Fruit fly (Drosophila melanogaster) whole organism, embryonic: Measurements from ENCODE around the gene CG34353.

Source experiments
- CG11085 ChIP-seq: fragments of 200-800 bp; sonication (Bioruptor generic); IDR thresholded peaks from 2 replicates; pipeline ENCODE4 v1.3.6; 2022; ENCODE audit warnings: missing biosample characterization, missing genetic modification characterization
- CG12769 ChIP-seq: fragments of 200-800 bp; sonication (Bioruptor generic); optimal IDR thresholded peaks from 2 replicates; lab custom pipeline; 2019; ENCODE audit warnings: missing biosample characterization, mild to moderate bottlenecking, missing genetic modification characterization, moderate library complexity
- CG13287 ChIP-seq: fragments of 200-800 bp; sonication (Bioruptor generic); IDR thresholded peaks from 2 replicates; pipeline ENCODE4 v1.3.6; 2022; ENCODE audit warnings: missing biosample characterization, missing genetic modification characterization; ENCODE audit not compliant: partially characterized antibody
- CG13624 ChIP-seq: fragments of 200-800 bp; sonication (Bioruptor generic); optimal IDR thresholded peaks from 2 replicates; lab custom pipeline; 2016; ENCODE audit warnings: missing biosample characterization, missing genetic modification characterization
- CG13894 ChIP-seq: fragments of 200-800 bp; sonication (Bioruptor generic); optimal IDR thresholded peaks from 3 replicates; lab custom pipeline; 2018; ENCODE audit warnings: missing biosample characterization, mild to moderate bottlenecking, missing genetic modification characterization, moderate library complexity
- CG15514 ChIP-seq: fragments of 200-800 bp; sonication (Bioruptor generic); optimal IDR thresholded peaks from 3 replicates; lab custom pipeline; 2017; ENCODE audit warnings: missing biosample characterization, missing genetic modification characterization, mild to moderate bottlenecking, moderate library complexity, missing genetic modification reagents
- CG18599 ChIP-seq: fragments of 200-800 bp; sonication (Bioruptor generic); optimal IDR thresholded peaks from 3 replicates; lab custom pipeline; 2017; ENCODE audit warnings: missing biosample characterization, missing genetic modification characterization, mild to moderate bottlenecking, moderate library complexity, missing genetic modification reagents
- CG18764 ChIP-seq: fragments of 200-800 bp; sonication (Bioruptor generic); optimal IDR thresholded peaks from 3 replicates; lab custom pipeline; 2016; ENCODE audit warnings: missing biosample characterization, missing genetic modification characterization
- CG2199 ChIP-seq: fragments of 200-800 bp; sonication (Bioruptor generic); IDR thresholded peaks from 3 replicates; pipeline ENCODE4 v1.3.6; 2022; ENCODE audit warnings: missing biosample characterization, missing genetic modification characterization
- CG2678 ChIP-seq: fragments of 200-800 bp; sonication (Bioruptor generic); optimal IDR thresholded peaks from 3 replicates; lab custom pipeline; 2019; ENCODE audit warnings: missing biosample characterization, mild to moderate bottlenecking, missing genetic modification characterization, moderate library complexity
- CG33213 ChIP-seq: fragments of 200-800 bp; sonication (Bioruptor generic); optimal IDR thresholded peaks from 3 replicates; lab custom pipeline; 2016; ENCODE audit warnings: missing biosample characterization, missing genetic modification characterization
- CG34422 ChIP-seq: fragments of 200-800 bp; sonication (Bioruptor generic); IDR thresholded peaks from 3 replicates; pipeline ENCODE4 v1.3.6; 2022; ENCODE audit warnings: missing biosample characterization, missing genetic modification characterization
- CG43689 ChIP-seq: fragments of 200-800 bp; sonication (Bioruptor generic); IDR thresholded peaks from 2 replicates; pipeline ENCODE4 v1.3.6; 2022; ENCODE audit warnings: missing biosample characterization, missing genetic modification characterization
- CG6175 ChIP-seq: fragments of 200-800 bp; sonication (Bioruptor generic); IDR thresholded peaks from 3 replicates; pipeline ENCODE4 v1.3.6; 2022; ENCODE audit warnings: missing biosample characterization, missing genetic modification characterization
- CG6765 ChIP-seq: fragments of 200-800 bp; sonication (Bioruptor generic); optimal IDR thresholded peaks from 3 replicates; lab custom pipeline; 2017; ENCODE audit warnings: missing biosample characterization, mild to moderate bottlenecking, missing genetic modification characterization
- CG7963 ChIP-seq: fragments of 200-800 bp; sonication (Bioruptor generic); IDR thresholded peaks from 3 replicates; pipeline ENCODE4 v1.3.6; 2022; ENCODE audit warnings: missing biosample characterization, missing genetic modification characterization; ENCODE audit not compliant: partially characterized antibody
- CG7987 ChIP-seq: fragments of 200-800 bp; sonication (Bioruptor generic); optimal IDR thresholded peaks from 2 replicates; lab custom pipeline; 2018; ENCODE audit warnings: missing biosample characterization, mild to moderate bottlenecking, missing genetic modification characterization, moderate library complexity
- CG8089 ChIP-seq: fragments of 200-800 bp; sonication (Bioruptor generic); optimal IDR thresholded peaks from 3 replicates; lab custom pipeline; 2016; ENCODE audit warnings: missing biosample characterization, missing genetic modification characterization
- Deaf1 ChIP-seq: fragments of 200-800 bp; optimal IDR thresholded peaks from 3 replicates; lab custom pipeline; 2019; ENCODE audit warnings: missing biosample characterization, mild to moderate bottlenecking, missing genetic modification characterization, moderate library complexity
- HHEX ChIP-seq: fragments of 200-800 bp; sonication (Bioruptor generic); optimal IDR thresholded peaks from 3 replicates; lab custom pipeline; 2017; ENCODE audit warnings: missing biosample characterization, mild to moderate bottlenecking, missing genetic modification characterization, missing genetic modification reagents
- Hmr ChIP-seq: fragments of 200-800 bp; sonication (Bioruptor generic); optimal IDR thresholded peaks from 3 replicates; lab custom pipeline; 2017; ENCODE audit warnings: mild to moderate bottlenecking, missing biosample characterization, missing genetic modification reagents, missing genetic modification characterization
- Meics ChIP-seq: fragments of 200-800 bp; sonication (Bioruptor generic); optimal IDR thresholded peaks from 2 replicates; lab custom pipeline; 2017; ENCODE audit warnings: missing biosample characterization, mild to moderate bottlenecking, missing genetic modification characterization
- Rfx ChIP-seq: fragments of 200-800 bp; sonication (Bioruptor generic); IDR thresholded peaks from 2 replicates; pipeline ENCODE4 v1.3.6; 2022; ENCODE audit warnings: missing biosample characterization, missing genetic modification characterization
- Trl ChIP-seq, 3 experiments: fragments of >200 bp in 2 of 3; fragments of 200-800 bp in 1 of 3; sonication (Bioruptor generic) in 1 of 3; optimal IDR thresholded peaks; 2 replicates in 1 of 3; 3 replicates in 2 of 3; lab custom pipeline; 2016 to 2017; ENCODE audit warnings: missing biosample characterization in 1 of 3, missing genetic modification characterization in 1 of 3
- chinmo ChIP-seq: fragments of 200-800 bp; sonication (Bioruptor generic); IDR thresholded peaks from 4 replicates; pipeline ENCODE4 v1.3.6; 2022; ENCODE audit warnings: missing biosample characterization, missing genetic modification characterization; ENCODE audit not compliant: partially characterized antibody
- ci ChIP-seq: fragments of 200-800 bp; sonication (Bioruptor generic); IDR thresholded peaks from 3 replicates; pipeline ENCODE4 v1.3.6; 2022; ENCODE audit warnings: missing biosample characterization, missing genetic modification characterization
- cwo ChIP-seq: fragments of 200-800 bp; sonication (Bioruptor generic); optimal IDR thresholded peaks from 3 replicates; lab custom pipeline; 2017; ENCODE audit warnings: missing biosample characterization, missing genetic modification characterization, mild to moderate bottlenecking, moderate library complexity, missing genetic modification reagents
- dati ChIP-seq: fragments of 200-800 bp; sonication (Bioruptor generic); IDR thresholded peaks from 2 replicates; pipeline ENCODE4 v1.3.6; 2022; ENCODE audit warnings: missing biosample characterization, missing genetic modification characterization
- exex ChIP-seq: fragments of 200-800 bp; sonication (Bioruptor generic); optimal IDR thresholded peaks from 4 replicates; lab custom pipeline; 2018; ENCODE audit warnings: missing biosample characterization, mild to moderate bottlenecking, missing genetic modification characterization, moderate library complexity
- fd102C ChIP-seq: fragments of 200-800 bp; sonication (Bioruptor generic); optimal IDR thresholded peaks from 2 replicates; lab custom pipeline; 2018; ENCODE audit warnings: missing biosample characterization, mild to moderate bottlenecking, missing genetic modification characterization, moderate library complexity
- gro ChIP-seq: fragments of 200-800 bp; sonication (Bioruptor generic); optimal IDR thresholded peaks from 2 replicates; lab custom pipeline; 2016; ENCODE audit warnings: missing biosample characterization, missing genetic modification characterization
- ken ChIP-seq: fragments of 200-800 bp; sonication (Bioruptor generic); IDR thresholded peaks from 3 replicates; pipeline ENCODE4 v1.3.6; 2022; ENCODE audit warnings: missing biosample characterization, missing genetic modification characterization
- lab ChIP-seq: fragments of 200-800 bp; sonication (Bioruptor generic); optimal IDR thresholded peaks from 3 replicates; lab custom pipeline; 2017; ENCODE audit warnings: missing biosample characterization, missing genetic modification characterization, mild to moderate bottlenecking, moderate library complexity, missing genetic modification reagents
- nom ChIP-seq: fragments of 200-800 bp; sonication (Bioruptor generic); optimal IDR thresholded peaks from 2 replicates; lab custom pipeline; 2017; ENCODE audit warnings: missing biosample characterization, missing genetic modification characterization, mild to moderate bottlenecking, moderate library complexity, missing genetic modification reagents
- p53 ChIP-seq: fragments of 200-800 bp; sonication (Bioruptor generic); optimal IDR thresholded peaks from 2 replicates; lab custom pipeline; 2016; ENCODE audit warnings: missing biosample characterization, missing genetic modification characterization
- rib ChIP-seq: fragments of 200-800 bp; sonication (Bioruptor generic); IDR thresholded peaks from 2 replicates; pipeline ENCODE4 v1.3.6; 2022; ENCODE audit warnings: missing biosample characterization, missing genetic modification characterization
- schlank ChIP-seq: fragments of 200-800 bp; sonication (Bioruptor generic); optimal IDR thresholded peaks from 2 replicates; lab custom pipeline; 2018; ENCODE audit warnings: missing biosample characterization, mild to moderate bottlenecking, missing genetic modification characterization
- sens ChIP-seq: fragments of 200-800 bp; sonication (Bioruptor generic); peaks from one replicate; lab custom pipeline; 2016; ENCODE audit warnings: missing biosample characterization, missing genetic modification characterization
- sisA ChIP-seq: fragments of 200-800 bp; sonication (Bioruptor generic); IDR thresholded peaks from 2 replicates; pipeline ENCODE4 v1.3.6; 2022; ENCODE audit warnings: missing biosample characterization, missing genetic modification characterization
- sr ChIP-seq: fragments of 200-800 bp; sonication (Bioruptor generic); IDR thresholded peaks from 3 replicates; pipeline ENCODE4 v1.3.6; 2022; ENCODE audit warnings: missing biosample characterization, missing genetic modification characterization
- sug ChIP-seq: fragments of 200-800 bp; optimal IDR thresholded peaks from 2 replicates; lab custom pipeline; 2019; ENCODE audit warnings: missing biosample characterization, mild to moderate bottlenecking, missing genetic modification characterization, moderate library complexity
- tio ChIP-seq: fragments of 200-800 bp; sonication (Bioruptor generic); optimal IDR thresholded peaks from 2 replicates; lab custom pipeline; 2017; ENCODE audit warnings: missing biosample characterization, missing genetic modification characterization, inconsistent platforms
- ttk ChIP-seq: fragments of 200-800 bp; sonication (Bioruptor generic); IDR thresholded peaks from 2 replicates; pipeline ENCODE4 v2.1.2; 2022; ENCODE audit warnings: missing biosample characterization, missing genetic modification characterization
- usp ChIP-seq: fragments of >200 bp; optimal IDR thresholded peaks from 2 replicates; lab custom pipeline; 2017; ENCODE audit warnings: missing biosample characterization, missing genetic modification characterization
- vfl ChIP-seq: fragments of 200-800 bp; sonication (Bioruptor generic); optimal IDR thresholded peaks from 2 replicates; lab custom pipeline; 2016; ENCODE audit warnings: missing biosample characterization, missing genetic modification characterization
- zen ChIP-seq: fragments of 200-800 bp; sonication (Bioruptor generic); optimal IDR thresholded peaks from 3 replicates; lab custom pipeline; 2018; ENCODE audit warnings: missing biosample characterization, mild to moderate bottlenecking, missing genetic modification characterization, moderate library complexity

The CG34353 gene

dm6 chr3R:27925000-27925970 is 19.6 kb upstream of the CG34353 start, which contains the start of gene mino (continued):
- TF ChIP-seq sisA (GFP tag; lab: Robert Waterston, UW) (no peak), CG18764 (no peak), CG2199 (GFP tag; lab: Robert Waterston, UW) (0 out of 3 replicates have a peak, but pooled peaks have one; percentile 40), CG2678 (peak; percentile 28), CG43689 (GFP tag; lab: Robert Waterston, UW) (0 out of 2 replicates have a peak, but pooled peaks have one; percentile 6), CG33213 (GFP tag; lab: Kevin White, UChicago) (no peak), lab (peak; percentile 21), Deaf1 (peak; percentile 93), CG6765 (GFP tag; lab: Kevin White, UChicago) (peak; percentile 38), zen (tag; lab: Kevin White, UChicago) (peak; percentile 44), CG12769 (tag; lab: Kevin White, UChicago) (peak; percentile 23), CG6175 (0 out of 3 replicates have a peak, but pooled peaks have one; percentile 50), CG8089 (GFP tag; lab: Kevin White, UChicago) (no peak), fd102C (no peak), schlank (tag; lab: Kevin White, UChicago) (peak; percentile 3), usp (GFP tag; lab: Kevin White, UChicago) (no peak), ken (0 out of 3 replicates have a peak, but pooled peaks have one; percentile 21), CG13624 (GFP tag; lab: Kevin White, UChicago) (peak; percentile 57), Trl (optimal IDR thresholded peaks at IDR 0.05; lab: Kevin White, UChicago) (peak in 1 of 2 experiments; percentile 62), Trl (GFP tag; optimal IDR thresholded peaks at IDR 0.05; lab: Kevin White, UChicago) (no peak), chinmo (peak; percentile 73; the same call in 3 of the 4 replicates), ttk (no peak), cwo (GFP tag; lab: Kevin White, UChicago) (peak; percentile 20), CG13894 (tag; lab: Kevin White, UChicago) (peak; percentile 99), CG7963 (GFP tag; lab: Robert Waterston, UW) (no peak), nom (peak; percentile 94), CG34422 (GFP tag; lab: Robert Waterston, UW) (peak; percentile 21; the same call in 1 of the 3 replicates), Rfx (0 out of 2 replicates have a peak, but pooled peaks have one; percentile 4), CG7987 (GFP tag; lab: Kevin White, UChicago) (peak; percentile 67), exex (tag; lab: Kevin White, UChicago) (peak; percentile 92), sens (peak; percentile 45), sr (GFP tag; lab: Robert Waterston, UW) (no peak), ci (GFP tag; lab: Robert Waterston, UW) (0 out of 3 replicates have a peak, but pooled peaks have one; percentile 15), gro (GFP tag; lab: Kevin White, UChicago) (peak; percentile 11), CG13287 (GFP tag; lab: Robert Waterston, UW) (0 out of 2 replicates have a peak, but pooled peaks have one; percentile 19), CG11085 (GFP tag; lab: Robert Waterston, UW) (0 out of 2 replicates have a peak, but pooled peaks have one; percentile 9), Meics (peak; percentile 24), dati (0 out of 2 replicates have a peak, but pooled peaks have one; percentile 26), CG15514 (GFP tag; lab: Kevin White, UChicago) (peak; percentile 68), rib (GFP tag; lab: Robert Waterston, UW) (peak; percentile 33; the same call in 1 of the 2 replicates), Hmr (GFP tag; lab: Kevin White, UChicago) (peak; percentile 4), tio (GFP tag; lab: Kevin White, UChicago) (no peak), HHEX (GFP tag; lab: Kevin White, UChicago) (peak; percentile 16), p53 (no peak), sug (peak; percentile 70), CG18599 (peak; percentile 7), vfl (GFP tag; lab: Kevin White, UChicago) (no peak)
